Fruit fly (Drosophila melanogaster): ENCODE results near the gene CG34452.

CG34452 gene

DNA sequence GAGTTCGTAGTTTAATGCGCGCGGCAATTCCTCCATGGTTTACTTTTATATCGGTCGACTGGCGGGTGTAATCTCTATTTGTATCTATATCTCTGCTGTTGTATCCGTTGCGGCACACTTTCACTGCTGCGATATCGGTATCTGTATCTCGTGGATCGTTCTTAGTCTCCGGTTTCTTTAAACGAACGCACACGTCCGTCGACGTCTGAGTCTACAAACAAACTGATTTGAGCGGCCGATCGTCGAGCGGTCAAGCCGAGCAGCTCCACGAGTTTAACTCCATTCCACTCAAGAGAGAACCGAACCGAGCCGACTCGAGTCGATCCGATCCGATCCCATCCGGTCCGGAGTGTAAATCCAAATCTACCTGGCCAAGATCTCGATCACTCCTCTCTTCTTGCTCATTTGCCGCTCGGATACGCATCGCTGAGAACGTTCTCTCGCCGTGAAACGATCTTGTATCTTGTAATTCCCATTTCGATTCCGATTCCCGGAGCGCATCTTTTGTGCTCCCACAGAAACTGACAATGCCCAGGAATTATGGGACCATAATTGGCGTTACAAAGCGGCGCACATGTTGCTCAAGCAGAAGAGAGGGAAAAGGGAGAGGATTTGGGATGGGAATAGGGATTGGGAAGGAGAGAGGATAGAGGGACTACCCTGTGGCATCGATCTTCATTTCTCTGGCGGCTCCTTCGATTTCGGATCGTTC lies 12.1 kb upstream of the CG34452 start, which contains the start of gene comm2 (continued):
- no peak for TF ChIP-seq Sox102F (GFP tag; optimal IDR thresholded peaks at IDR 0.05)
- TF ChIP-seq CG17612 (GFP tag; IDR thresholded peaks at IDR 0.05): no peak
- TF ChIP-seq dpn (GFP tag; optimal IDR thresholded peaks at IDR 0.05): no peak
- no peak for TF ChIP-seq CG1832 (GFP tag; optimal IDR thresholded peaks at IDR 0.05)
- no peak for TF ChIP-seq croc (GFP tag; conservative IDR thresholded peaks at IDR 0.05)
- TF ChIP-seq chn (GFP tag; optimal IDR thresholded peaks at IDR 0.05): no peak
- no peak for TF ChIP-seq CG6689 (GFP tag; IDR thresholded peaks at IDR 0.05)
- no peak for TF ChIP-seq NC2β (GFP tag; optimal IDR thresholded peaks at IDR 0.05)
- TF ChIP-seq CG3726 (GFP tag; IDR thresholded peaks at IDR 0.05): no peak
- TF ChIP-seq Kr (GFP tag; optimal IDR thresholded peaks at IDR 0.05): no peak
- TF ChIP-seq CG12942 (GFP tag; optimal IDR thresholded peaks at IDR 0.05): no peak
- TF ChIP-seq twi (tag; optimal IDR thresholded peaks at IDR 0.05): peak; percentile 76
- peak; percentile 93 for TF ChIP-seq D (optimal IDR thresholded peaks at IDR 0.05)
- TF ChIP-seq D (GFP tag; optimal IDR thresholded peaks at IDR 0.05): no peak
- TF ChIP-seq Myb (GFP tag; optimal IDR thresholded peaks at IDR 0.05): no peak
- TF ChIP-seq MESR4 (GFP tag; optimal IDR thresholded peaks at IDR 0.05): no peak
- no peak for TF ChIP-seq CG14860 (GFP tag; IDR thresholded peaks at IDR 0.05; ENCODE audit: partially characterized antibody)
- no peak for TF ChIP-seq Hey (tag; optimal IDR thresholded peaks at IDR 0.05)
- no peak for TF ChIP-seq fd102C (GFP tag; optimal IDR thresholded peaks at IDR 0.05)
- no peak for TF ChIP-seq gcm2 (GFP tag; optimal IDR thresholded peaks at IDR 0.05)
- no peak for TF ChIP-seq salm (tag; optimal IDR thresholded peaks at IDR 0.05)
- no peak for TF ChIP-seq crp (GFP tag; optimal IDR thresholded peaks at IDR 0.05)
- TF ChIP-seq CG30020 (tag; optimal IDR thresholded peaks at IDR 0.05): no peak
- no peak for TF ChIP-seq grau (tag; optimal IDR thresholded peaks at IDR 0.05)
- no peak for TF ChIP-seq scrt (GFP tag; optimal IDR thresholded peaks at IDR 0.05)
- TF ChIP-seq CTCF (GFP tag; optimal IDR thresholded peaks at IDR 0.05): no peak
- no peak for TF ChIP-seq CG3847 (GFP tag; IDR thresholded peaks at IDR 0.05)
- TF ChIP-seq CG8924 (tag; optimal IDR thresholded peaks at IDR 0.05): peak; percentile 2
- no peak for TF ChIP-seq CG14014 (GFP tag; IDR thresholded peaks at IDR 0.05)
- TF ChIP-seq ATbp (GFP tag; optimal IDR thresholded peaks at IDR 0.05): no peak
- no peak for TF ChIP-seq stwl (tag; optimal IDR thresholded peaks at IDR 0.05)
- TF ChIP-seq bigmax (GFP tag; optimal IDR thresholded peaks at IDR 0.05): no peak
- TF ChIP-seq CG17912 (GFP tag; optimal IDR thresholded peaks at IDR 0.05): no peak
- 0 out of 3 replicates have a peak, but pooled peaks have one; percentile 20 for TF ChIP-seq Dbx (GFP tag; IDR thresholded peaks at IDR 0.05)
- TF ChIP-seq CG5953 (GFP tag; IDR thresholded peaks at IDR 0.05): no peak
- no peak for TF ChIP-seq CG17568 (GFP tag; optimal IDR thresholded peaks at IDR 0.05)
- no peak for TF ChIP-seq row (GFP tag; IDR thresholded peaks at IDR 0.05)
- TF ChIP-seq CG1233 (GFP tag; optimal IDR thresholded peaks at IDR 0.05): no peak
- TF ChIP-seq CG9215 (GFP tag; IDR thresholded peaks at IDR 0.05): no peak
- TF ChIP-seq sug (tag; optimal IDR thresholded peaks at IDR 0.05): no peak
- TF ChIP-seq CG18476 (GFP tag; optimal IDR thresholded peaks at IDR 0.05): no peak
- TF ChIP-seq CG18619 (GFP tag; optimal IDR thresholded peaks at IDR 0.05): no peak
- TF ChIP-seq Taf1 (GFP tag; IDR thresholded peaks at IDR 0.05): no peak
- no peak for TF ChIP-seq CG33557 (GFP tag; optimal IDR thresholded peaks at IDR 0.05)
- TF ChIP-seq CG17359 (tag; optimal IDR thresholded peaks at IDR 0.05): no peak
- no peak for TF ChIP-seq CG7372 (GFP tag; IDR thresholded peaks at IDR 0.05)
- no peak for TF ChIP-seq CG3407 (GFP tag; optimal IDR thresholded peaks at IDR 0.05)
- TF ChIP-seq CG6175 (GFP tag; IDR thresholded peaks at IDR 0.05): no peak
- TF ChIP-seq dimm (GFP tag; IDR thresholded peaks at IDR 0.05): no peak
- no peak for TF ChIP-seq CG1024 (GFP tag; IDR thresholded peaks at IDR 0.05)
- TF ChIP-seq sr (GFP tag; IDR thresholded peaks at IDR 0.05): no peak
- no peak for TF ChIP-seq CG15601 (tag; optimal IDR thresholded peaks at IDR 0.05)
